Fruit fly (Drosophila melanogaster) whole organism, prepupa: ENCODE results near the gene retinin.

Experiments
- CG11902 ChIP-seq: fragments of 200-800 bp; sonication (Bioruptor generic); optimal IDR thresholded peaks from 3 replicates; lab custom pipeline; 2016; ENCODE audit warnings: missing biosample characterization, missing genetic modification characterization
- CG1621 ChIP-seq: fragments of 200-800 bp; sonication (Bioruptor generic); optimal IDR thresholded peaks from 3 replicates; lab custom pipeline; 2018; ENCODE audit warnings: missing biosample characterization, mild to moderate bottlenecking, missing genetic modification characterization
- CG9139 ChIP-seq: fragments of 200-800 bp; sonication (Bioruptor generic); optimal IDR thresholded peaks from 3 replicates; lab custom pipeline; 2017; ENCODE audit warnings: missing biosample characterization, mild to moderate bottlenecking, missing genetic modification characterization
- Gug ChIP-seq: fragments of 200-800 bp; sonication (Bioruptor generic); IDR thresholded peaks from 2 replicates; pipeline ENCODE4 v1.3.6; 2022; ENCODE audit warnings: missing biosample characterization, missing genetic modification characterization
- dac ChIP-seq: fragments of 200-800 bp; sonication (Bioruptor generic); optimal IDR thresholded peaks from 2 replicates; lab custom pipeline; 2017; ENCODE audit warnings: missing biosample characterization, mild to moderate bottlenecking, missing genetic modification characterization

DNA sequence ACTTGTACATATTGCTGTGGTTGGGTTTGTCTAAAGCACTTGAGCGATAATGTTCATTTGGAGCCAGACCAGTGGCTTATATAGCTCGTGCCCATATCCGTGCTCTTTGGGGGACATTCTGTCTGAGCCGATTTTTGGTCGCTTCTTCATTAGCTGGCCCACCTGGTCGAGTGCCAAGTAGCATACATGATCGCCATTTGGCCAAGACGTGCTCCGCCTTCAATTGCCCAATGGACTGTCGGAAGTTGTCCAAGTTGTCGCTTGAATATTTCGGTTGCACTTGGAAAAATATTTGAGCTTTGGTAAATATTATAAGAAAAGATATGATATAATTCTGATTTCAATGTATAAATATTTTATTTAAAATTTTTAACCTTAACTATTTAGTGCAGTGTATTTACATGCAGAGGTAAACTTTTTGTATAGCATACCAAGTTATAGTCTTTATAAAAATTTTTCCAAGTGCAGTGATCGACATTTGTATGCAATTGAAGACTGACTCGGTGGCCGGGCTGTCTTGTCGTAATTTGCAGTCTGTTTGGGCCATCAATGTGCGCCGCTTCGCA lies 46.3 kb upstream of the retinin start, which contains the start of gene CG13047:
- no peak for TF ChIP-seq CG1621 (tag; lab: Kevin White, UChicago)
- TF ChIP-seq CG9139: no peak
- TF ChIP-seq Gug (GFP tag; lab: Robert Waterston, UW): no peak
- TF ChIP-seq CG11902 (GFP tag; lab: Kevin White, UChicago): no peak
- TF ChIP-seq dac (GFP tag; lab: Kevin White, UChicago): no peak
